Fruit fly (Drosophila melanogaster) whole organism, embryonic: ENCODE results near the gene CG6791.

Experiments
- Ada2b ChIP-seq: fragments of 200-800 bp; sonication (Bioruptor generic); IDR thresholded peaks from 2 replicates; pipeline ENCODE4 v1.3.6; 2022; ENCODE audit warnings: missing biosample characterization, missing genetic modification characterization
- B-H1 ChIP-seq: fragments of 200-800 bp; sonication (Bioruptor generic); IDR thresholded peaks from 3 replicates; pipeline ENCODE4 v1.3.6; 2022; ENCODE audit warnings: missing biosample characterization, missing genetic modification characterization
- CG12219 ChIP-seq: fragments of 200-800 bp; sonication (Bioruptor generic); optimal IDR thresholded peaks from 3 replicates; lab custom pipeline; 2018; ENCODE audit warnings: missing biosample characterization, mild to moderate bottlenecking, missing genetic modification characterization
- CG14050 ChIP-seq: fragments of 200-800 bp; sonication (Bioruptor generic); IDR thresholded peaks from 3 replicates; pipeline ENCODE4 v1.3.6; 2022; ENCODE audit warnings: missing biosample characterization, missing genetic modification characterization
- CG17802 ChIP-seq: fragments of 200-800 bp; sonication (Bioruptor generic); optimal IDR thresholded peaks from 2 replicates; lab custom pipeline; 2018; ENCODE audit warnings: missing biosample characterization, mild to moderate bottlenecking, missing genetic modification characterization, moderate library complexity
- CG18011 ChIP-seq: fragments of 200-800 bp; sonication (Bioruptor generic); optimal IDR thresholded peaks from 2 replicates; lab custom pipeline; 2017; ENCODE audit warnings: missing biosample characterization, missing genetic modification characterization, mild to moderate bottlenecking, moderate library complexity, missing genotype
- CG2712 ChIP-seq: fragments of 200-800 bp; optimal IDR thresholded peaks from 3 replicates; lab custom pipeline; 2019; ENCODE audit warnings: missing biosample characterization, mild to moderate bottlenecking, missing genetic modification characterization, moderate library complexity
- CG30020 ChIP-seq: fragments of 200-800 bp; optimal IDR thresholded peaks from 2 replicates; lab custom pipeline; 2019; ENCODE audit warnings: missing biosample characterization, mild to moderate bottlenecking, missing genetic modification characterization, moderate library complexity
- CG33557 ChIP-seq: fragments of 200-800 bp; sonication (Bioruptor generic); optimal IDR thresholded peaks from 2 replicates; lab custom pipeline; 2019; ENCODE audit warnings: missing biosample characterization, mild to moderate bottlenecking, missing genetic modification characterization, moderate library complexity
- CG43689 ChIP-seq: fragments of 200-800 bp; sonication (Bioruptor generic); IDR thresholded peaks from 2 replicates; pipeline ENCODE4 v1.3.6; 2022; ENCODE audit warnings: missing biosample characterization, missing genetic modification characterization
- CG4707 ChIP-seq: fragments of 200-800 bp; sonication (Bioruptor generic); optimal IDR thresholded peaks from 2 replicates; lab custom pipeline; 2018; ENCODE audit warnings: missing biosample characterization, mild to moderate bottlenecking, missing genetic modification characterization, moderate library complexity
- CG4730 ChIP-seq: fragments of 200-800 bp; sonication (Bioruptor generic); IDR thresholded peaks from 2 replicates; pipeline ENCODE4 v1.3.6; 2022; ENCODE audit warnings: missing biosample characterization, missing genetic modification characterization
- CG7963 ChIP-seq: fragments of 200-800 bp; sonication (Bioruptor generic); IDR thresholded peaks from 3 replicates; pipeline ENCODE4 v1.3.6; 2022; ENCODE audit warnings: missing biosample characterization, missing genetic modification characterization; ENCODE audit not compliant: partially characterized antibody
- CG8944 ChIP-seq: fragments of 200-800 bp; sonication (Bioruptor generic); optimal IDR thresholded peaks from 3 replicates; lab custom pipeline; 2016; ENCODE audit warnings: missing biosample characterization, missing genetic modification characterization
- D19A ChIP-seq: fragments of 200-800 bp; optimal IDR thresholded peaks from 3 replicates; lab custom pipeline; 2019; ENCODE audit warnings: missing biosample characterization, mild to moderate bottlenecking, missing genetic modification characterization, moderate library complexity
- Dp ChIP-seq: fragments of 200-800 bp; sonication (Bioruptor generic); optimal IDR thresholded peaks from 2 replicates; lab custom pipeline; 2018; ENCODE audit warnings: missing biosample characterization, mild to moderate bottlenecking, missing genetic modification characterization, moderate library complexity
- Elba2 ChIP-seq: fragments of 200-800 bp; sonication (Bioruptor generic); optimal IDR thresholded peaks from 3 replicates; lab custom pipeline; 2016; ENCODE audit warnings: missing biosample characterization, missing genetic modification characterization
- GATAe ChIP-seq: fragments of 200-800 bp; sonication (Bioruptor generic); conservative IDR thresholded peaks from 2 replicates; pipeline ENCODE4 v1.3.6; 2022; ENCODE audit warnings: missing biosample characterization, missing genetic modification characterization
- HLH4C ChIP-seq: fragments of 200-800 bp; sonication (Bioruptor generic); IDR thresholded peaks from 3 replicates; pipeline ENCODE4 v1.3.6; 2022; ENCODE audit warnings: missing biosample characterization, missing genetic modification characterization; ENCODE audit not compliant: partially characterized antibody
- Mad ChIP-seq: fragments of 200-800 bp; sonication (Bioruptor generic); optimal IDR thresholded peaks from 2 replicates; lab custom pipeline; 2016; ENCODE audit warnings: missing biosample characterization, missing genetic modification characterization
- Mes4 ChIP-seq: fragments of 200-800 bp; sonication (Bioruptor generic); optimal IDR thresholded peaks from 2 replicates; lab custom pipeline; 2016; ENCODE audit warnings: missing biosample characterization, missing genetic modification characterization
- Pdp1 ChIP-seq, 2 experiments: fragments of 200-800 bp; sonication (Bioruptor generic); optimal IDR thresholded peaks; 3 replicates each; lab custom pipeline; 2016; ENCODE audit warnings: missing biosample characterization in 2 of 2, missing genetic modification characterization in 2 of 2, mild to moderate bottlenecking in 1 of 2, moderate library complexity in 1 of 2
- Ptx1 ChIP-seq: fragments of 200-800 bp; sonication (Bioruptor generic); IDR thresholded peaks from 2 replicates; pipeline ENCODE4 v1.3.6; 2022; ENCODE audit warnings: missing biosample characterization, missing genetic modification characterization
- Stat92E ChIP-seq, 3 experiments: fragments of >200 bp in 2 of 3; fragments of 200-800 bp in 1 of 3; sonication (Bioruptor generic) in 1 of 3; optimal IDR thresholded peaks; 2 replicates each; lab custom pipeline; 2017 to 2019; ENCODE audit warnings: missing biosample characterization in 3 of 3, missing genetic modification characterization in 3 of 3, mild to moderate bottlenecking in 1 of 3, moderate library complexity in 1 of 3
- Taf1 ChIP-seq: fragments of 200-800 bp; sonication (Bioruptor generic); IDR thresholded peaks from 2 replicates; pipeline ENCODE4 v1.3.6; 2022; ENCODE audit warnings: missing biosample characterization, missing genetic modification characterization
- al ChIP-seq: fragments of 200-800 bp; sonication (Bioruptor generic); IDR thresholded peaks from 2 replicates; pipeline ENCODE4 v1.3.6; 2022; ENCODE audit warnings: missing biosample characterization, missing genetic modification characterization
- ase ChIP-seq: fragments of 200-800 bp; sonication (Bioruptor generic); IDR thresholded peaks from 3 replicates; pipeline ENCODE4 v1.3.6; 2022; ENCODE audit warnings: missing biosample characterization, missing genetic modification characterization
- bigmax ChIP-seq: fragments of 200-800 bp; sonication (Bioruptor generic); optimal IDR thresholded peaks from 2 replicates; lab custom pipeline; 2018; ENCODE audit warnings: missing biosample characterization, mild to moderate bottlenecking, missing genetic modification characterization
- cwo ChIP-seq: fragments of 200-800 bp; sonication (Bioruptor generic); optimal IDR thresholded peaks from 3 replicates; lab custom pipeline; 2017; ENCODE audit warnings: missing biosample characterization, missing genetic modification characterization, mild to moderate bottlenecking, moderate library complexity, missing genetic modification reagents
- dmrt99B ChIP-seq: fragments of 200-800 bp; sonication (Bioruptor generic); optimal IDR thresholded peaks from 2 replicates; lab custom pipeline; 2018; ENCODE audit warnings: missing biosample characterization, mild to moderate bottlenecking, missing genetic modification characterization, moderate library complexity
- fd64A ChIP-seq: fragments of 200-800 bp; sonication (Bioruptor generic); optimal IDR thresholded peaks from 3 replicates; lab custom pipeline; 2018; ENCODE audit warnings: missing biosample characterization, mild to moderate bottlenecking, missing genetic modification characterization
- fd96Cb ChIP-seq: fragments of 200-800 bp; sonication (Bioruptor generic); optimal IDR thresholded peaks from 2 replicates; lab custom pipeline; 2018; ENCODE audit warnings: missing biosample characterization, mild to moderate bottlenecking, missing genetic modification characterization, moderate library complexity
- gce ChIP-seq: fragments of 200-800 bp; sonication (Bioruptor generic); IDR thresholded peaks from 3 replicates; pipeline ENCODE4 v1.3.6; 2022; ENCODE audit warnings: missing biosample characterization, missing genetic modification characterization
- ham ChIP-seq: fragments of 200-800 bp; sonication (Bioruptor generic); IDR thresholded peaks from 2 replicates; pipeline ENCODE4 v1.3.6; 2022; ENCODE audit warnings: missing biosample characterization, missing genetic modification characterization
- hb ChIP-seq: fragments of 200-800 bp; sonication (Bioruptor generic); IDR thresholded peaks from 3 replicates; pipeline ENCODE4 v1.3.6; 2022; ENCODE audit warnings: missing biosample characterization, missing genetic modification characterization; ENCODE audit not compliant: partially characterized antibody
- hbn ChIP-seq: fragments of 200-800 bp; sonication (Bioruptor generic); IDR thresholded peaks from 2 replicates; pipeline ENCODE4 v1.3.6; 2022; ENCODE audit warnings: missing biosample characterization, missing genetic modification characterization; ENCODE audit not compliant: partially characterized antibody
- hth ChIP-seq: fragments of >200 bp; optimal IDR thresholded peaks from 2 replicates; lab custom pipeline; 2017; ENCODE audit warnings: inconsistent platforms
- ind ChIP-seq: fragments of 200-800 bp; sonication (Bioruptor generic); optimal IDR thresholded peaks from 3 replicates; lab custom pipeline; 2016; ENCODE audit warnings: missing biosample characterization, missing genetic modification characterization
- kah ChIP-seq: fragments of 200-800 bp; sonication (Bioruptor generic); optimal IDR thresholded peaks from 2 replicates; lab custom pipeline; 2018; ENCODE audit warnings: missing biosample characterization, mild to moderate bottlenecking, missing genetic modification characterization
- knrl ChIP-seq: fragments of 200-800 bp; sonication (Bioruptor generic); IDR thresholded peaks from 3 replicates; pipeline ENCODE4 v1.3.6; 2022; ENCODE audit warnings: missing biosample characterization, missing genetic modification characterization; ENCODE audit not compliant: partially characterized antibody
- luna ChIP-seq: fragments of 200-800 bp; sonication (Bioruptor generic); optimal IDR thresholded peaks from 2 replicates; lab custom pipeline; 2016; ENCODE audit warnings: missing biosample characterization, missing genetic modification characterization
- mam ChIP-seq: fragments of 200-800 bp; sonication (Bioruptor generic); optimal IDR thresholded peaks from 3 replicates; lab custom pipeline; 2016; ENCODE audit warnings: missing biosample characterization, missing genetic modification characterization
- nerfin-1 ChIP-seq: fragments of 200-800 bp; sonication (Bioruptor generic); optimal IDR thresholded peaks from 3 replicates; lab custom pipeline; 2019; ENCODE audit warnings: missing biosample characterization, mild to moderate bottlenecking, missing genetic modification characterization, moderate library complexity
- pfk ChIP-seq: fragments of 200-800 bp; sonication (Bioruptor generic); optimal IDR thresholded peaks from 2 replicates; lab custom pipeline; 2018; ENCODE audit warnings: missing biosample characterization, mild to moderate bottlenecking, missing genetic modification characterization, moderate library complexity
- rib ChIP-seq: fragments of 200-800 bp; sonication (Bioruptor generic); IDR thresholded peaks from 2 replicates; pipeline ENCODE4 v1.3.6; 2022; ENCODE audit warnings: missing biosample characterization, missing genetic modification characterization
- unc-4 ChIP-seq: fragments of 200-800 bp; sonication (Bioruptor generic); IDR thresholded peaks from 2 replicates; pipeline ENCODE4 v1.3.6; 2022; ENCODE audit warnings: missing biosample characterization, missing genetic modification characterization; ENCODE audit not compliant: partially characterized antibody
- vnd ChIP-seq: fragments of 200-800 bp; sonication (Bioruptor generic); IDR thresholded peaks from 3 replicates; pipeline ENCODE4 v1.3.6; 2022; ENCODE audit warnings: missing biosample characterization, missing genetic modification characterization; ENCODE audit not compliant: partially characterized antibody
- zf30C ChIP-seq: fragments of 200-800 bp; sonication (Bioruptor generic); optimal IDR thresholded peaks from 3 replicates; lab custom pipeline; 2018; ENCODE audit warnings: missing biosample characterization, mild to moderate bottlenecking, missing genetic modification characterization

The CG6791 gene

dm6 chr3R:11562326-11563109, 27.4 kb downstream of the CG6791 start (continued):
- TF ChIP-seq hth (lab: Kevin White, UChicago) (no peak), cwo (GFP tag; lab: Kevin White, UChicago) (peak; percentile 92), kah (GFP tag; lab: Kevin White, UChicago) (peak; percentile 74), CG30020 (tag; lab: Kevin White, UChicago) (peak; percentile 47), ham (GFP tag; lab: Robert Waterston, UW) (peak; percentile 64; the same call in 1 of the 2 replicates), Pdp1 (GFP tag; optimal IDR thresholded peaks at IDR 0.05; lab: Kevin White, UChicago) (peak; percentile 96 to 100), D19A (peak; percentile 89), nerfin-1 (tag; lab: Kevin White, UChicago) (peak; percentile 89), Dp (no peak), CG33557 (peak; percentile 18), Stat92E (GFP tag; optimal IDR thresholded peaks at IDR 0.05; lab: Kevin White, UChicago) (peak in 1 of 3 experiments; percentile 67), CG43689 (GFP tag; lab: Robert Waterston, UW) (peak; percentile 81; the same call in 1 of the 2 replicates), Mad (GFP tag; lab: Kevin White, UChicago) (peak; percentile 69), CG17802 (tag; lab: Kevin White, UChicago) (peak; percentile 47), hb (GFP tag; lab: Robert Waterston, UW) (no peak), CG2712 (tag; lab: Kevin White, UChicago) (peak; percentile 95), zf30C (no peak), mam (GFP tag; lab: Kevin White, UChicago) (peak; percentile 97), Ada2b (peak; percentile 92), pfk (GFP tag; lab: Kevin White, UChicago) (peak; percentile 14), fd96Cb (tag; lab: Kevin White, UChicago) (peak; percentile 89), B-H1 (GFP tag; lab: Robert Waterston, UW) (peak; percentile 88), fd64A (GFP tag; lab: Kevin White, UChicago) (peak; percentile 76), Mes4 (GFP tag; lab: Kevin White, UChicago) (peak; percentile 64), dmrt99B (tag; lab: Kevin White, UChicago) (peak; percentile 95), unc-4 (GFP tag; lab: Robert Waterston, UW) (no peak), CG18011 (GFP tag; lab: Kevin White, UChicago) (peak; percentile 65), CG8944 (GFP tag; lab: Kevin White, UChicago) (peak; percentile 82), bigmax (no peak), al (GFP tag; lab: Robert Waterston, UW) (peak; percentile 92), vnd (GFP tag; lab: Robert Waterston, UW) (no peak), CG4707 (peak; percentile 60), luna (GFP tag; lab: Kevin White, UChicago) (peak; percentile 84), Elba2 (GFP tag; lab: Kevin White, UChicago) (no peak), GATAe (GFP tag; lab: Robert Waterston, UW) (peak; percentile 69), ind (GFP tag; lab: Kevin White, UChicago) (peak; percentile 95), ase (GFP tag; lab: Robert Waterston, UW) (peak; percentile 84; the same call in 2 of the 3 replicates), knrl (no peak), gce (peak; percentile 93), CG14050 (GFP tag; lab: Robert Waterston, UW) (peak; percentile 73), CG7963 (GFP tag; lab: Robert Waterston, UW) (no peak), Ptx1 (GFP tag; lab: Robert Waterston, UW) (peak; percentile 96), CG12219 (peak; percentile 87), CG4730 (peak; percentile 86), Taf1 (peak; percentile 91), rib (peak; percentile 92), hbn (GFP tag; lab: Robert Waterston, UW) (no peak), HLH4C (no peak)
